Fruit fly (Drosophila melanogaster): ENCODE data around the gene Coq6.

Coq6 gene

DNA sequence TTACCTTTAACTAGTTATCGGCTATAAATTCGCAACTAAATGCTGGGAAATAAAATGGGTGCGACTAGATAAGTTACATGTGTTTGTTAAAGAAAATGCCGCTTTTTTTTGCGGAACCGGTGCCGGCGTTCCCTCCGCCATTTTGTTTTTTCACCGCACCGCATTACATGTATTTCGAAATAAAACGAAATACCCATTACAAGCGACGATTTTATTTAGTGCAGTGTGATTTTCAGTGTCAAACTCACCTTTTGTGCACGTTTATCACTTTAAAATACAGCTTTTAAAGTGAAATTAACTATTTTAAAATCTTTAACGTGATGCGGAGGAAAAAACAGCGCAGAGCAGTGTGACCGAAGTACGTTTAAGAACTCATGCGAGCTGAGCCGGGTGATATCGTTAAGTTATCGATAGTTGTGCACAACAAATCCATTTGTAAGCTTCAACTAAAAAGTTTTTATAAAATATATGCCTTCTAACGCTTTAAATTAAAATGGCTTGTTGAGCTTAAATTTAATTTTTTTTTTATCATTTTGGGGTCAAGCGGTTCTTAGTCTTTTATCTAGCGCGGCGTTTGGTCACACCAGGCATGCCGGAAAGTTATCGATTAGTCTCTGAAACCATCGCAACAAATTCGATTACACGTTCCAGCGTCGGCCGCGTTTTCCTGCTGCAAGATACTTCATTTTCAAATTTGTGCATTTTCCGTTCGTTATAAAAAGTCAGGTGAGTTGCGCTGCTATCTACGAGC lies 10.1 kb upstream of the Coq6 start, which contains the start of the genes Hel25E and Lam:
Hel25E (minus strand) TSS at position 380 of the 751 bp plus-strand sequence.
Lam (plus strand) TSS at position 546 of the 751 bp plus-strand sequence.
- TF ChIP-seq Neu2 (GFP tag; optimal IDR thresholded peaks at IDR 0.05; ENCODE audit: borderline replicate concordance) (no peak), twi (tag; optimal IDR thresholded peaks at IDR 0.05) (no peak), CG3163 (GFP tag; optimal IDR thresholded peaks at IDR 0.05) (no peak), Scr (GFP tag; IDR thresholded peaks at IDR 0.05; ENCODE audit: partially characterized antibody) (peak; percentile 91), ase (GFP tag; IDR thresholded peaks at IDR 0.05) (no peak), CG3838 (GFP tag; optimal IDR thresholded peaks at IDR 0.05) (no peak), pum (GFP tag; optimal IDR thresholded peaks at IDR 0.05) (no peak), PHDP (tag; optimal IDR thresholded peaks at IDR 0.05) (no peak), CG4328 (GFP tag; optimal IDR thresholded peaks at IDR 0.05) (no peak), lab (GFP tag; optimal IDR thresholded peaks at IDR 0.05) (no peak), vnd (GFP tag; IDR thresholded peaks at IDR 0.05; ENCODE audit: partially characterized antibody) (peak; percentile 85), vfl (GFP tag; optimal IDR thresholded peaks at IDR 0.05) (no peak), ranshi (GFP tag; IDR thresholded peaks at IDR 0.05) (no peak), Myb (GFP tag; optimal IDR thresholded peaks at IDR 0.05) (peak; percentile 43), wor (GFP tag; IDR thresholded peaks at IDR 0.05) (no peak), CG13123 (GFP tag; optimal IDR thresholded peaks at IDR 0.05) (no peak), CG9437 (GFP tag; optimal IDR thresholded peaks at IDR 0.05) (no peak), CG17612 (GFP tag; IDR thresholded peaks at IDR 0.05) (no peak), gcm2 (GFP tag; optimal IDR thresholded peaks at IDR 0.05) (no peak), CG10321 (GFP tag; IDR thresholded peaks at IDR 0.05) (0 out of 2 replicates have a peak, but pooled peaks have one; percentile 16), Rx (GFP tag; IDR thresholded peaks at IDR 0.05) (no peak), cwo (GFP tag; optimal IDR thresholded peaks at IDR 0.05) (no peak), bsh (GFP tag; optimal IDR thresholded peaks at IDR 0.05) (no peak), CG15601 (tag; optimal IDR thresholded peaks at IDR 0.05) (no peak), slbo (GFP tag; IDR thresholded peaks at IDR 0.05) (no peak), CG15011 (GFP tag; optimal IDR thresholded peaks at IDR 0.05) (no peak), NK7.1 (GFP tag; optimal IDR thresholded peaks at IDR 0.05) (no peak), CG15073 (GFP tag; optimal IDR thresholded peaks at IDR 0.05) (no peak), CG7745 (tag; optimal IDR thresholded peaks at IDR 0.05) (no peak), CTCF (GFP tag; optimal IDR thresholded peaks at IDR 0.05) (no peak), CG9876 (GFP tag; optimal IDR thresholded peaks at IDR 0.05) (no peak), zf30C (GFP tag; optimal IDR thresholded peaks at IDR 0.05) (no peak), Eip74EF (GFP tag; optimal IDR thresholded peaks at IDR 0.05) (no peak), Gug (GFP tag; IDR thresholded peaks at IDR 0.05) (no peak), CG13424 (tag; optimal IDR thresholded peaks at IDR 0.05) (no peak), seq (GFP tag; IDR thresholded peaks at IDR 0.05) (no peak), cad (GFP tag; optimal IDR thresholded peaks at IDR 0.05) (no peak), sqz (GFP tag; optimal IDR thresholded peaks at IDR 0.05) (no peak), CG1233 (GFP tag; optimal IDR thresholded peaks at IDR 0.05) (no peak), CG12219 (GFP tag; optimal IDR thresholded peaks at IDR 0.05) (no peak), corto (GFP tag; optimal IDR thresholded peaks at IDR 0.05) (no peak), Sry-δ (GFP tag; optimal IDR thresholded peaks at IDR 0.05) (peak; percentile 88), tgo (GFP tag; IDR thresholded peaks at IDR 0.05) (no peak), Dfd (GFP tag; optimal IDR thresholded peaks at IDR 0.05) (no peak), nmo (GFP tag; optimal IDR thresholded peaks at IDR 0.05) (peak; percentile 75), ci (GFP tag; IDR thresholded peaks at IDR 0.05) (no peak), CG10959 (GFP tag; IDR thresholded peaks at IDR 0.05) (no peak), Aef1 (GFP tag; IDR thresholded peaks at IDR 0.05) (no peak), grn (GFP tag; optimal IDR thresholded peaks at IDR 0.05) (no peak), tap (tag; optimal IDR thresholded peaks at IDR 0.05) (no peak), esg (GFP tag; conservative IDR thresholded peaks at IDR 0.05) (no peak)

Data from whole organism, embryonic.